Worm (Caenorhabditis elegans) whole organism, L3 larva: Measurements from ENCODE around the gene tps-1.

Experiments used
- R02D3.7 ChIP-seq: fragments of 150-350 bp; optimal IDR thresholded peaks from 2 replicates; lab custom pipeline; 2014; ENCODE audit warnings: missing biosample characterization, missing genetic modification characterization
- aly-2 ChIP-seq: fragments of 150-350 bp; optimal IDR thresholded peaks from 2 replicates; lab custom pipeline; 2014; ENCODE audit warnings: missing biosample characterization, missing genetic modification characterization
- ama-1 ChIP-seq: fragments of 150-350 bp; optimal IDR thresholded peaks from 2 replicates; lab custom pipeline; 2018
- ceh-16 ChIP-seq: sonication (generic microtip); optimal IDR thresholded peaks from 2 replicates; lab custom pipeline; 2017; ENCODE audit warnings: missing biosample characterization, missing genetic modification characterization
- ceh-28 ChIP-seq: fragments of 150-350 bp; optimal IDR thresholded peaks from 2 replicates; lab custom pipeline; 2014; ENCODE audit warnings: missing biosample characterization, missing genetic modification reagents, missing genetic modification characterization
- ceh-9 ChIP-seq: sonication (generic microtip); optimal IDR thresholded peaks from 2 replicates; lab custom pipeline; 2018; ENCODE audit warnings: missing biosample characterization, missing genetic modification characterization
- daf-12 ChIP-seq: fragments of 150-350 bp; optimal IDR thresholded peaks from 2 replicates; lab custom pipeline; 2014; ENCODE audit warnings: missing biosample characterization, missing genetic modification reagents, missing genetic modification characterization
- elt-3 ChIP-seq, 3 experiments: fragments of 150-350 bp in 1 of 3; sonication (generic microtip) in 2 of 3; optimal IDR thresholded peaks; 2 replicates in 2 of 3; 4 replicates in 1 of 3; lab custom pipeline; 2014 to 2017; ENCODE audit warnings: missing biosample characterization in 3 of 3, missing genetic modification characterization in 3 of 3
- fkh-10 ChIP-seq: sonication (generic microtip); optimal IDR thresholded peaks from 2 replicates; lab custom pipeline; 2017; ENCODE audit warnings: missing biosample characterization, missing genetic modification reagents, missing genetic modification characterization
- fkh-2 ChIP-seq: fragments of 150-350 bp; optimal IDR thresholded peaks from 2 replicates; lab custom pipeline; 2014; ENCODE audit warnings: missing biosample characterization, missing genetic modification reagents, missing genetic modification characterization
- fos-1 ChIP-seq: fragments of 150-350 bp; optimal IDR thresholded peaks from 2 replicates; lab custom pipeline; 2014; ENCODE audit warnings: missing biosample characterization, missing genetic modification characterization
- hmg-11 ChIP-seq: sonication (generic microtip); optimal IDR thresholded peaks from 2 replicates; lab custom pipeline; 2016; ENCODE audit warnings: missing genetic modification characterization, missing compliant biosample characterization
- jun-1 ChIP-seq: fragments of 150-350 bp; optimal IDR thresholded peaks from 2 replicates; lab custom pipeline; 2014; ENCODE audit warnings: missing biosample characterization, missing genetic modification reagents, missing genetic modification characterization
- lin-15B ChIP-seq: fragments of 150-350 bp; optimal IDR thresholded peaks from 2 replicates; lab custom pipeline; 2014; ENCODE audit warnings: missing biosample characterization, missing genetic modification characterization
- lin-39 ChIP-seq: fragments of 150-350 bp; optimal IDR thresholded peaks from 2 replicates; lab custom pipeline; 2018; ENCODE audit warnings: missing biosample characterization, missing genetic modification reagents, missing genetic modification characterization
- lsy-12 ChIP-seq: sonication (generic microtip); optimal IDR thresholded peaks from 2 replicates; lab custom pipeline; 2016; ENCODE audit warnings: mild to moderate bottlenecking, missing genetic modification characterization, missing compliant biosample characterization
- mdl-1 ChIP-seq: fragments of 150-350 bp; optimal IDR thresholded peaks from 2 replicates; lab custom pipeline; 2014; ENCODE audit warnings: missing biosample characterization, missing genetic modification characterization
- mml-1 ChIP-seq: fragments of 150-350 bp; sonication (generic microtip); optimal IDR thresholded peaks from 3 replicates; lab custom pipeline; 2014; ENCODE audit warnings: missing biosample characterization, missing genetic modification characterization
- nfya-1 ChIP-seq: sonication (generic microtip); optimal IDR thresholded peaks from 2 replicates; lab custom pipeline; 2017; ENCODE audit warnings: missing genetic modification characterization, mild to moderate bottlenecking, missing compliant biosample characterization, antibody characterized with exemption, moderate library complexity; ENCODE audit not compliant: insufficient read depth
- nhr-11 ChIP-seq: fragments of 150-350 bp; optimal IDR thresholded peaks from 2 replicates; lab custom pipeline; 2014; ENCODE audit warnings: missing biosample characterization, missing genetic modification characterization
- nhr-12 ChIP-seq: fragments of 150-350 bp; optimal IDR thresholded peaks from 2 replicates; lab custom pipeline; 2014; ENCODE audit warnings: missing biosample characterization, missing genetic modification characterization
- nhr-23 ChIP-seq: fragments of 150-350 bp; optimal IDR thresholded peaks from 2 replicates; lab custom pipeline; 2014; ENCODE audit warnings: missing biosample characterization, missing genetic modification reagents, missing genetic modification characterization
- nhr-237 ChIP-seq: fragments of 150-350 bp; optimal IDR thresholded peaks from 2 replicates; lab custom pipeline; 2014; ENCODE audit warnings: missing biosample characterization, missing genetic modification characterization
- nhr-25 ChIP-seq: sonication (generic microtip); optimal IDR thresholded peaks from 2 replicates; lab custom pipeline; 2017; ENCODE audit warnings: missing biosample characterization, missing genetic modification characterization
- nhr-43 ChIP-seq: sonication (generic microtip); optimal IDR thresholded peaks from 2 replicates; lab custom pipeline; 2016; ENCODE audit warnings: mild to moderate bottlenecking, missing genetic modification characterization, missing compliant biosample characterization; ENCODE audit not compliant: poor library complexity, severe bottlenecking
- nhr-67 ChIP-seq: fragments of 150-350 bp; optimal IDR thresholded peaks from 2 replicates; lab custom pipeline; 2014; ENCODE audit warnings: missing biosample characterization, missing genetic modification characterization
- nhr-76 ChIP-seq: fragments of 150-350 bp; sonication (generic microtip); optimal IDR thresholded peaks from 5 replicates; lab custom pipeline; 2014; ENCODE audit warnings: missing biosample characterization, missing genetic modification characterization
- nhr-77 ChIP-seq: fragments of 150-350 bp; optimal IDR thresholded peaks from 2 replicates; lab custom pipeline; 2014; ENCODE audit warnings: missing biosample characterization, missing genetic modification characterization
- pha-4 ChIP-seq: fragments of 150-350 bp; optimal IDR thresholded peaks from 2 replicates; lab custom pipeline; 2014; ENCODE audit warnings: missing biosample characterization, missing genetic modification reagents, missing genetic modification characterization
- sea-2 ChIP-seq: fragments of 150-350 bp; sonication (generic microtip); optimal IDR thresholded peaks from 4 replicates; lab custom pipeline; 2014; ENCODE audit warnings: missing biosample characterization, missing genetic modification reagents, missing genetic modification characterization
- skn-1 ChIP-seq: fragments of 150-350 bp; optimal IDR thresholded peaks from 2 replicates; lab custom pipeline; 2014; ENCODE audit warnings: missing biosample characterization, missing genetic modification characterization
- snpc-4 ChIP-seq: fragments of 150-350 bp; optimal IDR thresholded peaks from 2 replicates; lab custom pipeline; 2014; ENCODE audit warnings: missing biosample characterization, missing genetic modification characterization
- tbx-2 ChIP-seq: sonication (generic microtip); optimal IDR thresholded peaks from 2 replicates; lab custom pipeline; 2016; ENCODE audit warnings: mild to moderate bottlenecking, missing genetic modification characterization, missing compliant biosample characterization
- unc-62 ChIP-seq: fragments of 150-350 bp; sonication (generic microtip); optimal IDR thresholded peaks from 4 replicates; lab custom pipeline; 2014; ENCODE audit warnings: missing biosample characterization, missing genetic modification reagents, missing genetic modification characterization
- zag-1 ChIP-seq: fragments of 150-350 bp; optimal IDR thresholded peaks from 2 replicates; lab custom pipeline; 2014; ENCODE audit warnings: missing biosample characterization, missing genetic modification characterization
- ztf-4 ChIP-seq: fragments of 150-350 bp; optimal IDR thresholded peaks from 2 replicates; lab custom pipeline; 2014; ENCODE audit warnings: missing biosample characterization, missing genetic modification characterization

Gene tps-1

ce11 chrX:17423894-17424594 lies 50.3 kb downstream of the tps-1 start (continued):
- peak; percentile 37 for TF ChIP-seq nhr-43 (tag; lab: Kevin White, UChicago)

ce11 chrX:17422593-17422992 lies 51.7 kb downstream of the tps-1 start:
- no peak for TF ChIP-seq nhr-11 (tag; lab: Kevin White, UChicago)
- peak; percentile 26 for TF ChIP-seq nhr-25 (tag; lab: Kevin White, UChicago)
- TF ChIP-seq snpc-4, result no peak
- no peak for TF ChIP-seq fkh-2
- no peak for TF ChIP-seq R02D3.7

ce11 chrX:17421532-17422078 lies 52.7 kb downstream of the tps-1 start, which contains the start of gene osm-11:
Gene osm-11 (minus strand): TSS chrX:17421582.
- TF ChIP-seq lin-39 (tag; lab: Kevin White, UChicago), result peak; percentile 2
- no peak for TF ChIP-seq zag-1 (tag; lab: Kevin White, UChicago)
- no peak for TF ChIP-seq fkh-10 (GFP tag; lab: Kevin White, UChicago)
- no peak for TF ChIP-seq lsy-12 (tag; lab: Kevin White, UChicago)
- no peak for TF ChIP-seq fkh-2
- TF ChIP-seq nhr-23 (tag; lab: Kevin White, UChicago), result peak; percentile 46
- no peak for TF ChIP-seq hmg-11 (tag; lab: Kevin White, UChicago)
- TF ChIP-seq nhr-77 (tag; lab: Kevin White, UChicago), result no peak
- no peak for TF ChIP-seq ztf-4 (tag; lab: Kevin White, UChicago)
- TF ChIP-seq nhr-25 (tag; lab: Kevin White, UChicago), result peak; percentile 45
- peak; percentile 26 to 78 (median 41) for TF ChIP-seq elt-3 (tag; optimal IDR thresholded peaks at IDR 0.05; lab: Kevin White, UChicago)
- TF ChIP-seq nhr-43 (tag; lab: Kevin White, UChicago), result peak; percentile 89

ce11 chrX:17420585-17421459 lies 53.5 kb downstream of the tps-1 start:
- TF ChIP-seq nfya-1 (tag; lab: Kevin White, UChicago) (peak; percentile 32), aly-2 (no peak), nhr-25 (tag; lab: Kevin White, UChicago) (peak; percentile 74), nhr-11 (tag; lab: Kevin White, UChicago) (no peak), lin-39 (tag; lab: Kevin White, UChicago) (no peak), pha-4 (no peak), nhr-43 (tag; lab: Kevin White, UChicago) (peak; percentile 81), unc-62 (GFP tag; lab: Kevin White, UChicago) (no peak), ama-1 (lab: Kevin White, UChicago) (peak; percentile 99), jun-1 (peak; percentile 20), lin-15B (no peak), nhr-12 (tag; lab: Kevin White, UChicago) (no peak), nhr-76 (tag; lab: Kevin White, UChicago) (no peak), ceh-16 (tag; lab: Kevin White, UChicago) (no peak), mml-1 (tag; lab: Kevin White, UChicago) (no peak), lsy-12 (tag; lab: Kevin White, UChicago) (peak; percentile 69), ztf-4 (tag; lab: Kevin White, UChicago) (peak; percentile 24), snpc-4 (no peak), fkh-10 (GFP tag; lab: Kevin White, UChicago) (no peak)

- TF ChIP-seq mdl-1 (no peak), ama-1 (lab: Kevin White, UChicago) (peak; percentile 97), sea-2 (GFP tag; lab: Kevin White, UChicago) (no peak), nhr-77 (tag; lab: Kevin White, UChicago) (no peak), ceh-16 (tag; lab: Kevin White, UChicago) (no peak), nhr-12 (tag; lab: Kevin White, UChicago) (no peak), nhr-237 (no peak), ceh-9 (tag; lab: Kevin White, UChicago) (no peak), lin-39 (tag; lab: Kevin White, UChicago) (no peak), fos-1 (peak; percentile 15), snpc-4 (no peak), ztf-4 (tag; lab: Kevin White, UChicago) (peak; percentile 62), pha-4 (no peak), mml-1 (tag; lab: Kevin White, UChicago) (no peak), ceh-28 (tag; lab: Kevin White, UChicago) (peak; percentile 48), hmg-11 (tag; lab: Kevin White, UChicago) (peak; percentile 5), skn-1 (tag; lab: Kevin White, UChicago) (no peak), jun-1 (no peak), R02D3.7 (peak; percentile 22), daf-12 (no peak), nhr-67 (tag; lab: Kevin White, UChicago) (no peak), lsy-12 (tag; lab: Kevin White, UChicago) (peak; percentile 52), tbx-2 (peak; percentile 69), nhr-43 (tag; lab: Kevin White, UChicago) (peak; percentile 81), nhr-23 (tag; lab: Kevin White, UChicago) (peak; percentile 87)
Measured at ce11 chrX:17419813-17420584, 54.3 kb downstream of the tps-1 start.
